Worm (Caenorhabditis elegans) whole organism, L3 larva: Measurements from ENCODE around the gene ikke-1.

Source experiments
- ama-1 ChIP-seq: fragments of 150-350 bp; optimal IDR thresholded peaks from 2 replicates; lab custom pipeline; 2018
- ceh-82 ChIP-seq: fragments of 150-350 bp; optimal IDR thresholded peaks from 2 replicates; lab custom pipeline; 2014; ENCODE audit warnings: missing biosample characterization, missing genetic modification characterization
- ceh-9 ChIP-seq: sonication (generic microtip); optimal IDR thresholded peaks from 2 replicates; lab custom pipeline; 2018; ENCODE audit warnings: missing biosample characterization, missing genetic modification characterization
- egl-27 ChIP-seq: sonication (generic microtip); optimal IDR thresholded peaks from 4 replicates; lab custom pipeline; 2017; ENCODE audit warnings: missing biosample characterization, missing genetic modification reagents, missing genetic modification characterization
- fkh-10 ChIP-seq: sonication (generic microtip); optimal IDR thresholded peaks from 2 replicates; lab custom pipeline; 2017; ENCODE audit warnings: missing biosample characterization, missing genetic modification reagents, missing genetic modification characterization
- lsy-12 ChIP-seq: sonication (generic microtip); optimal IDR thresholded peaks from 2 replicates; lab custom pipeline; 2016; ENCODE audit warnings: mild to moderate bottlenecking, missing genetic modification characterization, missing compliant biosample characterization
- mdl-1 ChIP-seq: fragments of 150-350 bp; optimal IDR thresholded peaks from 2 replicates; lab custom pipeline; 2014; ENCODE audit warnings: missing biosample characterization, missing genetic modification characterization
- nfya-1 ChIP-seq: sonication (generic microtip); optimal IDR thresholded peaks from 2 replicates; lab custom pipeline; 2017; ENCODE audit warnings: missing genetic modification characterization, mild to moderate bottlenecking, missing compliant biosample characterization, antibody characterized with exemption, moderate library complexity; ENCODE audit not compliant: insufficient read depth
- pqm-1 ChIP-seq: fragments of 150-350 bp; optimal IDR thresholded peaks from 2 replicates; lab custom pipeline; 2017; ENCODE audit warnings: missing biosample characterization, missing genetic modification characterization, inconsistent platforms
- skn-1 ChIP-seq: fragments of 150-350 bp; optimal IDR thresholded peaks from 2 replicates; lab custom pipeline; 2014; ENCODE audit warnings: missing biosample characterization, missing genetic modification characterization
- ztf-4 ChIP-seq: fragments of 150-350 bp; optimal IDR thresholded peaks from 2 replicates; lab custom pipeline; 2014; ENCODE audit warnings: missing biosample characterization, missing genetic modification characterization

DNA sequence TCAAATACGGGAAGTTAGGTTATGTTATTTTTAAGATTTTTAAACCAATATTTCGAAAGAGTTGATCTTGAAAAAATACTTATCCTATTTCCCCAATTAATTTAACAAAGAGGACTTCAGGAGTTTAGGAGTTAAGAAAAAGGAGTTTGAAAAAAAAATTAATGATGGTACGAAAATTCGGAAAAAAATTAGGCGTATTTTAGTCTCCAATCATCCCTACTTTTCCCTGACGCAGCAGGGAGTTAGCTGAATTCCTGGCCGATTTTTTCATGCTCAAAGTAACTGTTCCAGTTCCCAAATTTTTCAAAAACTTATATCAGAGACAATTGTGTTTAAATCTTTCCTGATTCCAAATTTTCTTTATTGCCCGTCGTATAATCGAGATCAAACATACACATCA, 26.9 kb downstream of the ikke-1 start:
- TF ChIP-seq pqm-1 (tag; lab: Kevin White, UChicago) (no peak), egl-27 (no peak), nfya-1 (tag; lab: Kevin White, UChicago) (no peak), skn-1 (tag; lab: Kevin White, UChicago) (no peak), fkh-10 (GFP tag; lab: Kevin White, UChicago) (no peak), ztf-4 (tag; lab: Kevin White, UChicago) (no peak), lsy-12 (tag; lab: Kevin White, UChicago) (no peak), ama-1 (lab: Kevin White, UChicago) (no peak), ceh-82 (tag; lab: Kevin White, UChicago) (no peak), mdl-1 (tag; lab: Kevin White, UChicago) (no peak), ceh-9 (tag; lab: Kevin White, UChicago) (no peak)
